Worm (Caenorhabditis elegans) whole organism, early embryonic: ENCODE results near the gene clec-80.

Source experiments
- B0310.2 ChIP-seq: sonication (generic microtip); optimal IDR thresholded peaks from 2 replicates; lab custom pipeline; 2016; ENCODE audit warnings: mild to moderate bottlenecking, missing genetic modification characterization, missing compliant biosample characterization
- aly-1 ChIP-seq: sonication (generic microtip); optimal IDR thresholded peaks from 2 replicates; lab custom pipeline; 2016; ENCODE audit warnings: missing genetic modification characterization, missing compliant biosample characterization
- ama-1 ChIP-seq: fragments of 150-350 bp; optimal IDR thresholded peaks from 2 replicates; lab custom pipeline; 2014
- ceh-13 ChIP-seq: fragments of 200-800 bp; sonication (Bioruptor generic); optimal IDR thresholded peaks from 2 replicates; lab custom pipeline; 2018; ENCODE audit warnings: mild to moderate bottlenecking, missing genetic modification characterization, missing compliant biosample characterization
- ceh-36 ChIP-seq: sonication (generic microtip); optimal IDR thresholded peaks from 2 replicates; lab custom pipeline; 2016; ENCODE audit warnings: missing genetic modification characterization, inconsistent platforms, missing compliant biosample characterization
- ets-7 ChIP-seq: sonication (generic microtip); optimal IDR thresholded peaks from 2 replicates; lab custom pipeline; 2016; ENCODE audit warnings: missing genotype, missing genetic modification characterization, missing compliant biosample characterization
- flt-1 ChIP-seq: fragments of 200-800 bp; sonication (Bioruptor generic); IDR thresholded peaks from 2 replicates; pipeline ENCODE4 v1.3.6; 2022; ENCODE audit warnings: missing genetic modification characterization, missing compliant biosample characterization
- hmg-4 ChIP-seq: fragments of 200-800 bp; sonication (Bioruptor generic); optimal IDR thresholded peaks from 2 replicates; lab custom pipeline; 2018; ENCODE audit warnings: mild to moderate bottlenecking, missing genetic modification characterization, missing compliant biosample characterization
- hnd-1 ChIP-seq: sonication (generic microtip); optimal IDR thresholded peaks from 2 replicates; lab custom pipeline; 2016; ENCODE audit warnings: missing genetic modification characterization, missing compliant biosample characterization
- pes-1 ChIP-seq: fragments of 200-800 bp; sonication (Bioruptor generic); IDR thresholded peaks from 2 replicates; pipeline ENCODE4 v1.3.6; 2022; ENCODE audit warnings: missing genetic modification reagents, missing genetic modification characterization, missing compliant biosample characterization
- scrt-1 ChIP-seq: fragments of 200-800 bp; sonication (Bioruptor generic); IDR thresholded peaks from 2 replicates; pipeline ENCODE4 v1.3.6; 2022; ENCODE audit warnings: missing genetic modification characterization, missing compliant biosample characterization
- sea-1 ChIP-seq: fragments of 200-800 bp; sonication (Bioruptor generic); conservative IDR thresholded peaks from 2 replicates; pipeline ENCODE4 v1.3.6; 2022; ENCODE audit warnings: missing genetic modification characterization, missing compliant biosample characterization
- tbx-11 ChIP-seq: fragments of 200-800 bp; sonication (Bioruptor generic); IDR thresholded peaks from 2 replicates; pipeline ENCODE4 v1.3.6; 2022; ENCODE audit warnings: missing genetic modification characterization, missing compliant biosample characterization
- tra-4 ChIP-seq: sonication (generic microtip); optimal IDR thresholded peaks from 2 replicates; lab custom pipeline; 2017; ENCODE audit warnings: missing genetic modification characterization, missing compliant biosample characterization

DNA sequence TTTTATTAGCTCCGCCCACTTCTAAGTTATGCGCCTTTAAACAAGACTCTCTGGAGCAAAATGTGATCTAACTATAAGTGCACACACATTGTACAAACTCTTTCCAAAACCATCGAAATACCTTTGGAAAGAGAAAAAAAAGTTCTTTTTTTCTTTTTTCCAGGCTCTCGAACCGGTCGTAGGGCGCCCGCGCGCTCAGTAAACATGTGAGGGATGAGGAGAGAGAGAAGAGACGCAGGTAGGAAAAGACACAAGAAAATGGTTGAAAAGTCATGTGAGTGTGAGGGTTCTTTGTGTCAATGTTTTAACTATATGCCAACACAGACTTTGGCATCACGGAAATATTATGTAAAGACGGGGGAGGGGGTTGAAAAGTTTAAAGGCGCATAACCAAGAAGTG, 49.0 kb upstream of the clec-80 start:
- TF ChIP-seq ceh-36 (tag; lab: Kevin White, UChicago) (no peak), ets-7 (no peak), ama-1 (lab: Kevin White, UChicago) (no peak), tra-4 (tag; lab: Kevin White, UChicago) (no peak), hmg-4 (GFP tag; lab: Kevin White, UChicago) (no peak), aly-1 (no peak), B0310.2 (no peak), scrt-1 (GFP tag; lab: Robert Waterston, UW) (no peak), hnd-1 (tag; lab: Kevin White, UChicago) (no peak), flt-1 (GFP tag; lab: Robert Waterston, UW) (no peak), tbx-11 (GFP tag; lab: Robert Waterston, UW) (no peak), ceh-13 (GFP tag; lab: Kevin White, UChicago) (no peak), pes-1 (GFP tag; lab: Robert Waterston, UW) (no peak), sea-1 (no peak)
